Worm (Caenorhabditis elegans): ENCODE measurements around the gene srg-39.

srg-39 gene

DNA sequence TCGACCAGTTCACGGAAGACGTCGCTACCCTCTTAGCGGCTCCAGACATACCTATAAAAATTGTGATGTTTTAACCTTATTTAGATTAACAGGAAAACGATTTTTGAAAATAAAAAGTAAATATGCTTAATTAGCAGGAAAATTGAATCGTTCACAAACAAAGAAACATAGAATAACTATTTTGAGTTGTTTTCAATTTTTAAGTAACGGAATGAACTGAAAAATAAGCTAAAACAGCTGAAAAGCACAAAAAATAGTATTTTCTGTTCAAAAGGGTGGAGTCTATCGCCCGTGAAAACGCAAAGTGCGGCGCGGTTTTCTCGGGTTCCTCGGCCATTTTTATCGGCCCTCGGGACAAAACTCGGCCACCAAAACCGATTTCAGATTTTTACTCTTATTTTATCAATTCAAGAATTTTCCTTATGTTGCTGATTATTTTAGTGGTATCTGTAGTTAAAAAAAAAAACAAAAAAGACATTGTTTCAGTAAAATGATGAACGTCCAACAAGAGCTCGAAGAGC lies 28.4 kb downstream of the srg-39 start, which contains the start of the genes atp-5 and lmtr-3:
Gene atp-5, minus strand, starts transcription at position 51 of the 521 bp plus-strand sequence.
Gene lmtr-3, plus strand, starts transcription at position 370 of the 521 bp plus-strand sequence.
- TF ChIP-seq snpc-4 (tag; optimal IDR thresholded peaks at IDR 0.05) (no peak), tbx-8 (GFP tag; optimal IDR thresholded peaks at IDR 0.05) (no peak), mab-5 (tag; optimal IDR thresholded peaks at IDR 0.05) (no peak), ceh-43 (GFP tag; optimal IDR thresholded peaks at IDR 0.05) (no peak), pha-4 (tag; optimal IDR thresholded peaks at IDR 0.05) (no peak), elt-1 (tag; optimal IDR thresholded peaks at IDR 0.05; ENCODE audit: borderline replicate concordance, insufficient read depth) (no peak), unc-62 (GFP tag; optimal IDR thresholded peaks at IDR 0.05) (no peak), lin-13 (tag; optimal IDR thresholded peaks at IDR 0.05) (no peak), nhr-237 (tag; optimal IDR thresholded peaks at IDR 0.05) (no peak), ztf-11 (tag; optimal IDR thresholded peaks at IDR 0.05) (no peak), lin-32 (GFP tag; optimal IDR thresholded peaks at IDR 0.05) (no peak), sem-2 (GFP tag; optimal IDR thresholded peaks at IDR 0.05) (no peak), cnd-1 (tag; optimal IDR thresholded peaks at IDR 0.05) (no peak), lsy-2 (tag; optimal IDR thresholded peaks at IDR 0.05) (peak; percentile 33), zip-8 (tag; optimal IDR thresholded peaks at IDR 0.05) (no peak), hlh-1 (tag; optimal IDR thresholded peaks at IDR 0.05) (peak; percentile 8), ceh-83 (GFP tag; optimal IDR thresholded peaks at IDR 0.05) (no peak), unc-39 (tag; optimal IDR thresholded peaks at IDR 0.05) (no peak), ces-1 (GFP tag; optimal IDR thresholded peaks at IDR 0.05) (no peak), bed-3 (GFP tag; optimal IDR thresholded peaks at IDR 0.05) (no peak), mls-2 (tag; optimal IDR thresholded peaks at IDR 0.05) (no peak), nhr-28 (tag; optimal IDR thresholded peaks at IDR 0.05) (no peak), nhr-76 (tag; optimal IDR thresholded peaks at IDR 0.05) (no peak), unc-120 (tag; optimal IDR thresholded peaks at IDR 0.05; ENCODE audit: poor library complexity, severe bottlenecking) (no peak), nhr-2 (tag; optimal IDR thresholded peaks at IDR 0.05) (no peak), blmp-1 (tag; optimal IDR thresholded peaks at IDR 0.05) (no peak), drap-1 (GFP tag; optimal IDR thresholded peaks at IDR 0.05) (no peak), M03D4.4 (tag; optimal IDR thresholded peaks at IDR 0.05) (no peak), ceh-39 (tag; optimal IDR thresholded peaks at IDR 0.05) (peak; percentile 15), ham-2 (GFP tag; optimal IDR thresholded peaks at IDR 0.05) (no peak), elt-3 (tag; optimal IDR thresholded peaks at IDR 0.05) (no peak), flh-1 (GFP tag; optimal IDR thresholded peaks at IDR 0.05) (no peak), mep-1 (tag; optimal IDR thresholded peaks at IDR 0.05) (peak; percentile 48), sptf-1 (tag; optimal IDR thresholded peaks at IDR 0.05) (peak; percentile 12), nhr-12 (tag; optimal IDR thresholded peaks at IDR 0.05) (no peak)

DNA sequence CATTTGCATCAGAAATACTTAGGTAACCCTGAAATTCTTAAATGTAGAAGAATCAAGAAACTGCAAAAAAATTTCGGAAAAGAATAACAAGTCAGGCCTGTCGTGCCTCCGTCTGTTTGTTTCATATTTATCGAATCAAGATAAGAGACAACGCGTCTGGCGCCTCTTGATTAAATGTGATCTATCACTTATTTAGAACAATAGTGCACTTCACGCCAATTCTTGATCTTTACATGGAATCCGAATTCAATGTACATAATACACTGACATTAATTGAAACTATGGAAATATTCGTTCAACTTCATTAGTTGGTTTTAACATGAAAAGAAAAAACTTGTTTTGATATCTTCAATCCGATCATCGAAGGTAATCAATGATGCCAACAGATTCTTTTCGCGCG lies 29.8 kb downstream of the srg-39 start, which contains the start of gene mboa-2:
Gene mboa-2, minus strand, starts transcription at position 28 of the 400 bp plus-strand sequence.
- TF ChIP-seq pha-4 (tag; optimal IDR thresholded peaks at IDR 0.05) (no peak), mab-5 (tag; optimal IDR thresholded peaks at IDR 0.05) (no peak), nhr-12 (tag; optimal IDR thresholded peaks at IDR 0.05) (no peak), unc-120 (tag; optimal IDR thresholded peaks at IDR 0.05; ENCODE audit: poor library complexity, severe bottlenecking) (no peak), elt-3 (tag; optimal IDR thresholded peaks at IDR 0.05) (no peak), hlh-1 (tag; optimal IDR thresholded peaks at IDR 0.05) (no peak), unc-39 (tag; optimal IDR thresholded peaks at IDR 0.05) (no peak), ceh-83 (GFP tag; optimal IDR thresholded peaks at IDR 0.05) (no peak), ztf-11 (tag; optimal IDR thresholded peaks at IDR 0.05) (no peak), bed-3 (GFP tag; optimal IDR thresholded peaks at IDR 0.05) (no peak), flh-1 (GFP tag; optimal IDR thresholded peaks at IDR 0.05) (no peak), drap-1 (GFP tag; optimal IDR thresholded peaks at IDR 0.05) (no peak), M03D4.4 (tag; optimal IDR thresholded peaks at IDR 0.05) (no peak)

DNA sequence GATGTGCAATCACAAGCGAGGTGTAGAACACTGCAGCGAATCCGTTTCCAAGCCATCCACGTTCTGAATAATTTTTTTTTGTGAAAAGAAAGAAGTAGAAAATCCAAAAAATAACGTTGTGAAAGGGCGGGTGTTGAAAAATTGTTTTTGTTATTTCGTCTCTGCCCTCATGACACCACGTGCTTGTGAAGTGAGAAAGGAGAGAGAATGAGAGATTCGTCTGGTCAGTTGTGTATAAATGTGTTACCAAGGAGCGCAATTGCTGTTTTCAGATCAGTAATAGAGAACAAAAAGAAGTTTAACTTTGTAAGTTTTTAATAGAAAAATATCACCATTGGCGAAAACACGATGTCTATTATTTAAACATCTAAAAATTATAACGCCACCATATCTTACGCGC lies 31.0 kb downstream of the srg-39 start:
- TF ChIP-seq mep-1 (tag; optimal IDR thresholded peaks at IDR 0.05): peak; percentile 33
- TF ChIP-seq ces-1 (GFP tag; optimal IDR thresholded peaks at IDR 0.05): peak; percentile 84
- TF ChIP-seq elt-1 (tag; optimal IDR thresholded peaks at IDR 0.05; ENCODE audit: borderline replicate concordance, insufficient read depth): no peak
- peak; percentile 56 for TF ChIP-seq hlh-1 (tag; optimal IDR thresholded peaks at IDR 0.05)
